Fruit fly (Drosophila melanogaster) whole organism, prepupa: ENCODE measurements around the gene dnc.

Source experiments
- Blimp-1 ChIP-seq: fragments of 200-800 bp; sonication (Bioruptor generic); optimal IDR thresholded peaks from 3 replicates; lab custom pipeline; 2017; ENCODE audit warnings: missing biosample characterization, missing genetic modification characterization, mild to moderate bottlenecking, moderate library complexity, missing genetic modification reagents
- CG10669 ChIP-seq: fragments of 200-800 bp; sonication (Bioruptor generic); optimal IDR thresholded peaks from 3 replicates; lab custom pipeline; 2018; ENCODE audit warnings: missing biosample characterization, mild to moderate bottlenecking, missing genetic modification characterization, moderate library complexity
- CG11902 ChIP-seq: fragments of 200-800 bp; sonication (Bioruptor generic); optimal IDR thresholded peaks from 3 replicates; lab custom pipeline; 2016; ENCODE audit warnings: missing biosample characterization, missing genetic modification characterization
- CG15336 ChIP-seq: fragments of 200-800 bp; sonication (Bioruptor generic); IDR thresholded peaks from 2 replicates; pipeline ENCODE4 v1.3.6; 2022; ENCODE audit warnings: missing biosample characterization, missing genetic modification characterization
- CG16779 ChIP-seq: fragments of 200-800 bp; sonication (Bioruptor generic); optimal IDR thresholded peaks from 3 replicates; lab custom pipeline; 2017; ENCODE audit warnings: missing biosample characterization, mild to moderate bottlenecking, missing genetic modification characterization
- CG3032 ChIP-seq: fragments of 200-800 bp; optimal IDR thresholded peaks from 2 replicates; lab custom pipeline; 2019; ENCODE audit warnings: missing biosample characterization, mild to moderate bottlenecking, missing genetic modification characterization, moderate library complexity
- CG31627 ChIP-seq: fragments of 200-800 bp; sonication (Bioruptor generic); optimal IDR thresholded peaks from 3 replicates; lab custom pipeline; 2016; ENCODE audit warnings: missing biosample characterization, missing genetic modification characterization
- CG32006 ChIP-seq: fragments of 200-800 bp; sonication (Bioruptor generic); optimal IDR thresholded peaks from 3 replicates; lab custom pipeline; 2017; ENCODE audit warnings: missing biosample characterization, mild to moderate bottlenecking, missing genetic modification characterization
- CG34406 ChIP-seq: fragments of 200-800 bp; sonication (Bioruptor generic); optimal IDR thresholded peaks from 3 replicates; lab custom pipeline; 2016; ENCODE audit warnings: missing biosample characterization, missing genetic modification characterization
- CG3919 ChIP-seq: fragments of 200-800 bp; sonication (Bioruptor generic); optimal IDR thresholded peaks from 3 replicates; lab custom pipeline; 2016; ENCODE audit warnings: missing biosample characterization, missing genetic modification characterization
- CG4318 ChIP-seq: fragments of 200-800 bp; sonication (Bioruptor generic); optimal IDR thresholded peaks from 3 replicates; lab custom pipeline; 2017; ENCODE audit warnings: missing biosample characterization, mild to moderate bottlenecking, missing genetic modification characterization
- CG6163 ChIP-seq: fragments of 200-800 bp; sonication (Bioruptor generic); IDR thresholded peaks from 3 replicates; pipeline ENCODE4 v1.3.6; 2022; ENCODE audit warnings: missing biosample characterization, missing genetic modification characterization
- CG6792 ChIP-seq: fragments of 200-800 bp; sonication (Bioruptor generic); optimal IDR thresholded peaks from 3 replicates; lab custom pipeline; 2016; ENCODE audit warnings: missing biosample characterization, missing genetic modification characterization
- CG6808 ChIP-seq: fragments of 200-800 bp; sonication (Bioruptor generic); optimal IDR thresholded peaks from 3 replicates; lab custom pipeline; 2017; ENCODE audit warnings: missing biosample characterization, missing genetic modification characterization, mild to moderate bottlenecking, moderate library complexity, missing genetic modification reagents
- CG7368 ChIP-seq: fragments of 200-800 bp; sonication (Bioruptor generic); optimal IDR thresholded peaks from 3 replicates; lab custom pipeline; 2016; ENCODE audit warnings: missing biosample characterization, missing genetic modification characterization
- CG8119 ChIP-seq: fragments of 200-800 bp; sonication (Bioruptor generic); IDR thresholded peaks from 3 replicates; pipeline ENCODE4 v1.3.6; 2022; ENCODE audit warnings: missing biosample characterization, missing genetic modification characterization
- CG8632 ChIP-seq: fragments of 200-800 bp; sonication (Bioruptor generic); optimal IDR thresholded peaks from 3 replicates; lab custom pipeline; 2016; ENCODE audit warnings: missing biosample characterization, missing genetic modification characterization
- CG9139 ChIP-seq: fragments of 200-800 bp; sonication (Bioruptor generic); optimal IDR thresholded peaks from 3 replicates; lab custom pipeline; 2017; ENCODE audit warnings: missing biosample characterization, mild to moderate bottlenecking, missing genetic modification characterization
- Eip75B ChIP-seq: fragments of 200-800 bp; sonication (Bioruptor generic); optimal IDR thresholded peaks from 3 replicates; lab custom pipeline; 2016; ENCODE audit warnings: missing biosample characterization, missing genetic modification characterization
- Eip78C ChIP-seq: fragments of 200-800 bp; sonication (Bioruptor generic); peaks from one replicate; lab custom pipeline; 2016; ENCODE audit warnings: missing biosample characterization, missing genetic modification characterization
- Eip93F ChIP-seq: fragments of 200-800 bp; sonication (Bioruptor generic); optimal IDR thresholded peaks from 2 replicates; lab custom pipeline; 2016; ENCODE audit warnings: missing biosample characterization, mild to moderate bottlenecking, missing genetic modification characterization
- Ets21C ChIP-seq: fragments of 200-800 bp; sonication (Bioruptor generic); optimal IDR thresholded peaks from 3 replicates; lab custom pipeline; 2016; ENCODE audit warnings: missing biosample characterization, missing genetic modification characterization
- Ets96B ChIP-seq: fragments of 200-800 bp; optimal IDR thresholded peaks from 2 replicates; lab custom pipeline; 2019; ENCODE audit warnings: missing biosample characterization, mild to moderate bottlenecking, missing genetic modification characterization, moderate library complexity
- Hr38 ChIP-seq: sonication (Bioruptor generic); optimal IDR thresholded peaks from 2 replicates; lab custom pipeline; 2016; ENCODE audit warnings: missing biosample characterization, missing genetic modification characterization
- Hr39 ChIP-seq: fragments of 200-800 bp; sonication (Bioruptor generic); optimal IDR thresholded peaks from 2 replicates; lab custom pipeline; 2016; ENCODE audit warnings: missing biosample characterization, missing genetic modification characterization
- Hr4 ChIP-seq: fragments of 200-800 bp; sonication (Bioruptor generic); optimal IDR thresholded peaks from 3 replicates; lab custom pipeline; 2016; ENCODE audit warnings: missing biosample characterization, missing genetic modification characterization
- Lpt ChIP-seq: fragments of 200-800 bp; sonication (Bioruptor generic); optimal IDR thresholded peaks from 3 replicates; lab custom pipeline; 2016; ENCODE audit warnings: missing biosample characterization, missing genetic modification characterization
- Met ChIP-seq: fragments of 200-800 bp; sonication (Bioruptor generic); optimal IDR thresholded peaks from 3 replicates; lab custom pipeline; 2016; ENCODE audit warnings: missing biosample characterization, missing genetic modification characterization
- OdsH ChIP-seq: fragments of 200-800 bp; sonication (Bioruptor generic); optimal IDR thresholded peaks from 3 replicates; lab custom pipeline; 2016; ENCODE audit warnings: missing biosample characterization, missing genetic modification characterization
- Smox ChIP-seq: fragments of 200-800 bp; sonication (Bioruptor generic); optimal IDR thresholded peaks from 3 replicates; lab custom pipeline; 2016; ENCODE audit warnings: missing biosample characterization, missing genetic modification characterization
- Sox102F ChIP-seq: fragments of 200-800 bp; sonication (Bioruptor generic); optimal IDR thresholded peaks from 2 replicates; lab custom pipeline; 2016; ENCODE audit warnings: missing biosample characterization, mild to moderate bottlenecking, missing genetic modification characterization
- Sox14 ChIP-seq: fragments of 200-800 bp; sonication (Bioruptor generic); optimal IDR thresholded peaks from 3 replicates; lab custom pipeline; 2016; ENCODE audit warnings: missing biosample characterization, missing genetic modification characterization
- achi ChIP-seq: fragments of 200-800 bp; sonication (Bioruptor generic); optimal IDR thresholded peaks from 3 replicates; lab custom pipeline; 2016; ENCODE audit warnings: missing biosample characterization, missing genetic modification characterization
- acj6 ChIP-seq: fragments of 200-800 bp; sonication (Bioruptor generic); optimal IDR thresholded peaks from 3 replicates; lab custom pipeline; 2016; ENCODE audit warnings: missing biosample characterization, missing genetic modification characterization
- cyc ChIP-seq: fragments of 200-800 bp; sonication (Bioruptor generic); optimal IDR thresholded peaks from 3 replicates; lab custom pipeline; 2016; ENCODE audit warnings: missing biosample characterization, missing genetic modification characterization
- dac ChIP-seq: fragments of 200-800 bp; sonication (Bioruptor generic); optimal IDR thresholded peaks from 2 replicates; lab custom pipeline; 2017; ENCODE audit warnings: missing biosample characterization, mild to moderate bottlenecking, missing genetic modification characterization
- dsx ChIP-seq: fragments of 200-800 bp; optimal IDR thresholded peaks from 3 replicates; lab custom pipeline; 2019; ENCODE audit warnings: missing biosample characterization, mild to moderate bottlenecking, missing genetic modification characterization, moderate library complexity; ENCODE audit not compliant: poor library complexity, severe bottlenecking
- eg ChIP-seq: fragments of 200-800 bp; sonication (Bioruptor generic); IDR thresholded peaks from 3 replicates; pipeline ENCODE4 v1.3.6; 2022; ENCODE audit warnings: missing biosample characterization, missing genetic modification characterization
- esn ChIP-seq: fragments of 200-800 bp; sonication (Bioruptor generic); optimal IDR thresholded peaks from 2 replicates; lab custom pipeline; 2016; ENCODE audit warnings: missing biosample characterization, mild to moderate bottlenecking, missing genetic modification characterization, moderate library complexity
- fd59A ChIP-seq: fragments of 200-800 bp; sonication (Bioruptor generic); optimal IDR thresholded peaks from 2 replicates; lab custom pipeline; 2017; ENCODE audit warnings: missing biosample characterization, mild to moderate bottlenecking, missing genetic modification characterization, missing genetic modification reagents
- fd85E ChIP-seq: fragments of 200-800 bp; sonication (Bioruptor generic); optimal IDR thresholded peaks from 3 replicates; lab custom pipeline; 2016; ENCODE audit warnings: missing biosample characterization, missing genetic modification characterization
- lz ChIP-seq: fragments of 200-800 bp; sonication (Bioruptor generic); optimal IDR thresholded peaks from 3 replicates; lab custom pipeline; 2016; ENCODE audit warnings: missing biosample characterization, missing genetic modification characterization
- net ChIP-seq: fragments of 200-800 bp; sonication (Bioruptor generic); optimal IDR thresholded peaks from 3 replicates; lab custom pipeline; 2016; ENCODE audit warnings: missing biosample characterization, missing genetic modification characterization
- pdm3 ChIP-seq: fragments of 200-800 bp; sonication (Bioruptor generic); optimal IDR thresholded peaks from 3 replicates; lab custom pipeline; 2016; ENCODE audit warnings: missing biosample characterization, missing genetic modification characterization
- salr ChIP-seq, 2 experiments: fragments of 200-800 bp; sonication (Bioruptor generic); optimal IDR thresholded peaks; 3 replicates each; lab custom pipeline; 2016 to 2018; ENCODE audit warnings: missing biosample characterization in 2 of 2, missing genetic modification characterization in 2 of 2, mild to moderate bottlenecking in 1 of 2
- ss ChIP-seq, 2 experiments: fragments of 200-800 bp; sonication (Bioruptor generic); optimal IDR thresholded peaks; 2 replicates in 1 of 2; 3 replicates in 1 of 2; lab custom pipeline; 2017 to 2018; ENCODE audit warnings: mild to moderate bottlenecking in 2 of 2, missing biosample characterization in 2 of 2, missing genetic modification characterization in 2 of 2, moderate library complexity in 1 of 2
- svp ChIP-seq: fragments of 200-800 bp; sonication (Bioruptor generic); peaks from one replicate; lab custom pipeline; 2016; ENCODE audit warnings: missing biosample characterization, missing genetic modification characterization
- topi ChIP-seq: fragments of 200-800 bp; sonication (Bioruptor generic); optimal IDR thresholded peaks from 3 replicates; lab custom pipeline; 2016; ENCODE audit warnings: missing biosample characterization, missing genetic modification characterization
- vri ChIP-seq: fragments of 200-800 bp; sonication (Bioruptor generic); optimal IDR thresholded peaks from 3 replicates; lab custom pipeline; 2016; ENCODE audit warnings: missing biosample characterization, mild to moderate bottlenecking, missing genetic modification characterization

The dnc gene

DNA sequence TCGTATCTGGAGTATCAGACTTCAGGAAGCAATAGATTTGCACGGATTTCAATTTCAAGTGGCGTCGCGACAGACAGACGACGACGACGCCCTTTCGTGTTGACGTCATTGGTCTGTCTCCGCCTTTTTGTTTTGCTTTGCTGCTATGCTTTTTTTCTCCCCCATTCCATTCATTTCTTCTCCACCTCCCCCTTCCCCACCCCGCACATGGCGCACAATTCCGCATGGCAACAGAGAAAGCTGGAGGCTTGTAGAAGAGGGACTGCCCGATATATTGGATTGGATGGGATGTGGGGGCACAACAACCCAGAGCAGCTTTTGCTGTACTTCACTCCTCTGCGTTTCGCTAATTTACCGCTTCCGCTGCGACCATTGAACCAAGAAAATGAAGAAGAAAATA, 207.6 kb downstream of the dnc start:
- TF ChIP-seq Eip75B (GFP tag; lab: Kevin White, UChicago) = no peak
- TF ChIP-seq Eip78C (GFP tag; lab: Kevin White, UChicago) = no peak
- no peak for TF ChIP-seq CG10669
- TF ChIP-seq CG7368 (GFP tag; lab: Kevin White, UChicago) = no peak
- TF ChIP-seq CG34406 (GFP tag; lab: Kevin White, UChicago) = no peak
- no peak for TF ChIP-seq CG4318 (GFP tag; lab: Kevin White, UChicago)
- no peak for TF ChIP-seq fd59A
- TF ChIP-seq ss (GFP tag; optimal IDR thresholded peaks at IDR 0.05; lab: Kevin White, UChicago) = peak in 1 of 2 experiments; percentile 19
- no peak for TF ChIP-seq CG3032 (tag; lab: Kevin White, UChicago)
- no peak for TF ChIP-seq CG31627
- TF ChIP-seq salr (GFP tag; optimal IDR thresholded peaks at IDR 0.05; lab: Kevin White, UChicago) = peak in 1 of 2 experiments; percentile 15
- no peak for TF ChIP-seq OdsH (GFP tag; lab: Kevin White, UChicago)
- no peak for TF ChIP-seq Eip93F (GFP tag; lab: Kevin White, UChicago)

DNA sequence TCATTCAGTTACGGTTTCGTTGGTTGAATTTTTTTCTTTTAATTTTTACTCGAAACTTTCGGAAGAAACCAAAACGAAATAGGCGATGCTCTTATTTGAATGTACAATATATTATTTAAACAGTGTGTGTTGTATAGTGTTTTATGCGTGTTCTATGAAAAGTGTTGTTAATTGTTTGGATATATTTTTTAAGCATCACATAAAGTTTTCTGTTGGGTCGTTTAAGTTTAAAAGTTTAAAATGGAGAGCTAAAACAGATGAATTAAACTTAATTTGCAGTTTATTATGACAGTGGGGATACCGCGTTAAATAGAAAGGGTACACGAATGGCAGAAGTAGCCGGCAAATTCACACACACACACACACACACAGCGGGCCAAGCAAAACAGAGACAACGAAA, 213.6 kb downstream of the dnc start:
- no peak for TF ChIP-seq CG3032 (tag; lab: Kevin White, UChicago)
- TF ChIP-seq fd85E (GFP tag; lab: Kevin White, UChicago) = no peak
- peak; percentile 24 for TF ChIP-seq Eip75B (GFP tag; lab: Kevin White, UChicago)
- TF ChIP-seq CG6808 (GFP tag; lab: Kevin White, UChicago) = no peak
- no peak for TF ChIP-seq CG11902 (GFP tag; lab: Kevin White, UChicago)
- TF ChIP-seq fd59A = no peak
- TF ChIP-seq Hr4 (GFP tag; lab: Kevin White, UChicago) = peak; percentile 20
- peak; percentile 17 for TF ChIP-seq achi
- TF ChIP-seq Blimp-1 = no peak
- TF ChIP-seq CG32006 (GFP tag; lab: Kevin White, UChicago) = no peak
- TF ChIP-seq eg (GFP tag; lab: Robert Waterston, UW) = no peak
- no peak for TF ChIP-seq Eip93F (GFP tag; lab: Kevin White, UChicago)
- no peak for TF ChIP-seq CG15336 (GFP tag; lab: Robert Waterston, UW)
- TF ChIP-seq CG10669 = peak; percentile 18
- TF ChIP-seq pdm3 (GFP tag; lab: Kevin White, UChicago) = peak; percentile 43
- TF ChIP-seq CG3919 (GFP tag; lab: Kevin White, UChicago) = peak; percentile 16
- TF ChIP-seq Sox14 (GFP tag; lab: Kevin White, UChicago) = peak; percentile 17
- TF ChIP-seq lz (GFP tag; lab: Kevin White, UChicago) = peak; percentile 17
- peak; percentile 25 for TF ChIP-seq Sox102F (GFP tag; lab: Kevin White, UChicago)
- TF ChIP-seq Ets21C = no peak
- no peak for TF ChIP-seq dac (GFP tag; lab: Kevin White, UChicago)
- peak; percentile 34 for TF ChIP-seq esn
- peak; percentile 44 for TF ChIP-seq topi (GFP tag; lab: Kevin White, UChicago)
- TF ChIP-seq CG6792 (GFP tag; lab: Kevin White, UChicago) = peak; percentile 9
- TF ChIP-seq dsx (GFP tag; lab: Kevin White, UChicago) = no peak
- TF ChIP-seq CG6163 (GFP tag; lab: Robert Waterston, UW) = no peak; the same call in 2 of the 3 replicates
- TF ChIP-seq acj6 (GFP tag; lab: Kevin White, UChicago) = peak; percentile 24
- peak; percentile 21 for TF ChIP-seq CG8632 (GFP tag; lab: Kevin White, UChicago)
- peak; percentile 37 for TF ChIP-seq Hr39
- peak; percentile 36 for TF ChIP-seq CG7368 (GFP tag; lab: Kevin White, UChicago)
- TF ChIP-seq vri (GFP tag; lab: Kevin White, UChicago) = peak; percentile 28
- no peak for TF ChIP-seq CG16779 (tag; lab: Kevin White, UChicago)
- 0 out of 3 replicates have a peak, but pooled peaks have one; percentile 22 for TF ChIP-seq CG8119 (GFP tag; lab: Robert Waterston, UW)
- TF ChIP-seq svp (GFP tag; lab: Kevin White, UChicago) = peak; percentile 66
- no peak for TF ChIP-seq ss (GFP tag; optimal IDR thresholded peaks at IDR 0.05; lab: Kevin White, UChicago)
- TF ChIP-seq CG34406 (GFP tag; lab: Kevin White, UChicago) = peak; percentile 54
- TF ChIP-seq CG9139 (GFP tag; lab: Kevin White, UChicago) = no peak
- no peak for TF ChIP-seq cyc (GFP tag; lab: Kevin White, UChicago)
- no peak for TF ChIP-seq Hr38 (GFP tag; lab: Kevin White, UChicago)
- peak; percentile 33 for TF ChIP-seq Met (GFP tag; lab: Kevin White, UChicago)
- no peak for TF ChIP-seq Ets96B (tag; lab: Kevin White, UChicago)
- peak; percentile 89 for TF ChIP-seq Eip78C (GFP tag; lab: Kevin White, UChicago)
- TF ChIP-seq net (GFP tag; lab: Kevin White, UChicago) = peak; percentile 36
- peak; percentile 48 for TF ChIP-seq Smox (GFP tag; lab: Kevin White, UChicago)
- no peak for TF ChIP-seq Lpt (GFP tag; lab: Kevin White, UChicago)
- TF ChIP-seq salr (GFP tag; optimal IDR thresholded peaks at IDR 0.05; lab: Kevin White, UChicago) = no peak
